Worm (Caenorhabditis elegans) whole organism, young adult: Measurements from ENCODE around the gene C14A11.5.

Source experiments
- B0019.2 ChIP-seq: fragments of 200-800 bp; sonication (Bioruptor generic); conservative IDR thresholded peaks from 2 replicates; pipeline ENCODE4 v1.3.6; 2022; ENCODE audit warnings: missing genetic modification reagents, missing genetic modification characterization, missing compliant biosample characterization
- C06A6.2 ChIP-seq: fragments of 200-800 bp; sonication (Bioruptor generic); conservative IDR thresholded peaks from 2 replicates; pipeline ENCODE4 v1.3.6; 2022; ENCODE audit warnings: missing genetic modification characterization, missing compliant biosample characterization
- F57A8.1 ChIP-seq: fragments of 200-800 bp; sonication (Bioruptor generic); optimal IDR thresholded peaks from 2 replicates; lab custom pipeline; 2018; ENCODE audit warnings: mild to moderate bottlenecking, missing genetic modification characterization, moderate library complexity, missing compliant biosample characterization
- F57C9.4 ChIP-seq: sonication (generic microtip); optimal IDR thresholded peaks from 2 replicates; lab custom pipeline; 2017; ENCODE audit warnings: mild to moderate bottlenecking, missing genetic modification characterization, missing compliant biosample characterization
- T26A5.8 ChIP-seq: sonication (generic microtip); optimal IDR thresholded peaks from 2 replicates; lab custom pipeline; 2016; ENCODE audit warnings: missing genetic modification characterization, missing compliant biosample characterization
- Y95B8A.8 ChIP-seq: fragments of 200-800 bp; sonication (Bioruptor generic); IDR thresholded peaks from 2 replicates; pipeline ENCODE4 v1.3.6; 2022; ENCODE audit warnings: missing genetic modification reagents, missing genetic modification characterization, missing compliant biosample characterization
- ZK185.1 ChIP-seq: sonication (generic microtip); optimal IDR thresholded peaks from 2 replicates; lab custom pipeline; 2016; ENCODE audit warnings: mild to moderate bottlenecking, missing genetic modification characterization, missing compliant biosample characterization; ENCODE audit not compliant: poor library complexity, severe bottlenecking
- attf-5 ChIP-seq: fragments of 200-800 bp; sonication (Bioruptor generic); optimal IDR thresholded peaks from 2 replicates; lab custom pipeline; 2018; ENCODE audit warnings: mild to moderate bottlenecking, missing genetic modification characterization, missing compliant biosample characterization
- bed-1 ChIP-seq: fragments of 200-800 bp; sonication (Bioruptor generic); IDR thresholded peaks from 2 replicates; pipeline ENCODE4 v1.3.6; 2022; ENCODE audit warnings: missing genetic modification reagents, missing genetic modification characterization, missing compliant biosample characterization
- cebp-1 ChIP-seq, 2 experiments: fragments of 200-800 bp in 1 of 2; sonication (Bioruptor generic) in 1 of 2; sonication (generic microtip) in 1 of 2; IDR thresholded peaks in 1 of 2; optimal IDR thresholded peaks in 1 of 2; 2 replicates each; pipeline versions ENCODE4 v1.3.6 to Lab custom; 2017 to 2022; ENCODE audit warnings: missing compliant biosample characterization in 2 of 2, missing genetic modification characterization in 2 of 2, mild to moderate bottlenecking in 1 of 2, missing genetic modification reagents in 1 of 2, moderate library complexity in 1 of 2
- ceh-91 ChIP-seq: fragments of 200-800 bp; sonication (Bioruptor generic); IDR thresholded peaks from 2 replicates; pipeline ENCODE4 v1.3.6; 2022; ENCODE audit warnings: missing genetic modification reagents, missing genetic modification characterization, missing compliant biosample characterization
- dpff-1 ChIP-seq: sonication (generic microtip); optimal IDR thresholded peaks from 2 replicates; lab custom pipeline; 2017; ENCODE audit warnings: mild to moderate bottlenecking, missing genetic modification characterization, missing compliant biosample characterization
- efl-1 ChIP-seq: fragments of 150-350 bp; optimal IDR thresholded peaks from 2 replicates; lab custom pipeline; 2014; ENCODE audit warnings: missing biosample characterization, missing genetic modification reagents, missing genetic modification characterization
- ets-4 ChIP-seq: fragments of 200-800 bp; sonication (Bioruptor generic); optimal IDR thresholded peaks from 2 replicates; lab custom pipeline; 2018; ENCODE audit warnings: mild to moderate bottlenecking, missing genetic modification characterization, missing compliant biosample characterization
- hlh-26 ChIP-seq: fragments of 200-800 bp; sonication (Bioruptor generic); conservative IDR thresholded peaks from 2 replicates; pipeline ENCODE4 v1.3.6; 2022; ENCODE audit warnings: missing genetic modification reagents, missing genetic modification characterization, missing compliant biosample characterization
- hmg-20 ChIP-seq: fragments of 200-800 bp; sonication (Bioruptor generic); IDR thresholded peaks from 2 replicates; pipeline ENCODE4 v1.3.6; 2022; ENCODE audit warnings: missing genetic modification reagents, missing genetic modification characterization, missing compliant biosample characterization
- let-607 ChIP-seq, 2 experiments: fragments of 200-800 bp in 1 of 2; sonication (Bioruptor generic) in 1 of 2; sonication (generic microtip) in 1 of 2; optimal IDR thresholded peaks; 2 replicates each; lab custom pipeline; 2016 to 2018; ENCODE audit warnings: mild to moderate bottlenecking in 2 of 2, missing compliant biosample characterization in 2 of 2, missing genetic modification characterization in 2 of 2, moderate library complexity in 2 of 2, missing genotype in 1 of 2
- lin-40 ChIP-seq: sonication (generic microtip); optimal IDR thresholded peaks from 2 replicates; lab custom pipeline; 2016; ENCODE audit warnings: missing genetic modification characterization, mild to moderate bottlenecking, missing compliant biosample characterization, missing genotype, missing genetic modification reagents
- lir-1 ChIP-seq: fragments of 200-800 bp; sonication (Bioruptor generic); conservative IDR thresholded peaks from 2 replicates; pipeline ENCODE4 v1.3.6; 2022; ENCODE audit warnings: missing genetic modification reagents, missing genetic modification characterization, missing compliant biosample characterization
- lsl-1 ChIP-seq: fragments of 200-800 bp; sonication (Bioruptor generic); optimal IDR thresholded peaks from 2 replicates; lab custom pipeline; 2018; ENCODE audit warnings: mild to moderate bottlenecking, missing genetic modification characterization, moderate library complexity, missing compliant biosample characterization
- madf-6 ChIP-seq: fragments of 200-800 bp; sonication (Bioruptor generic); IDR thresholded peaks from 2 replicates; pipeline ENCODE4 v1.3.6; 2022; ENCODE audit warnings: missing genetic modification reagents, missing genetic modification characterization, missing compliant biosample characterization
- madf-8 ChIP-seq: fragments of 200-800 bp; sonication (Bioruptor generic); conservative IDR thresholded peaks from 2 replicates; pipeline ENCODE4 v1.3.6; 2022; ENCODE audit warnings: missing genetic modification reagents, missing genetic modification characterization, missing compliant biosample characterization
- nhr-80 ChIP-seq: sonication (generic microtip); optimal IDR thresholded peaks from 2 replicates; lab custom pipeline; 2016; ENCODE audit warnings: missing genetic modification characterization, missing compliant biosample characterization
- pbrm-1 ChIP-seq: fragments of 200-800 bp; sonication (Bioruptor generic); IDR thresholded peaks from 2 replicates; pipeline ENCODE4 v1.3.6; 2022; ENCODE audit warnings: missing genetic modification reagents, missing genetic modification characterization, missing compliant biosample characterization
- snpc-4 ChIP-seq, 5 experiments: fragments of 150-350 bp in 1 of 5; sonication (generic microtip) in 4 of 5; optimal IDR thresholded peaks; 2 replicates each; lab custom pipeline; 2014 to 2018; ENCODE audit warnings: missing genetic modification characterization in 5 of 5, missing biosample characterization in 3 of 5, antibody characterized with exemption in 2 of 5, mild to moderate bottlenecking in 2 of 5, missing compliant biosample characterization in 2 of 5, missing genotype in 2 of 5, moderate library complexity in 2 of 5, missing genetic modification reagents in 1 of 5
- somi-1 ChIP-seq: fragments of 200-800 bp; sonication (Bioruptor generic); optimal IDR thresholded peaks from 2 replicates; lab custom pipeline; 2018; ENCODE audit warnings: mild to moderate bottlenecking, missing genetic modification characterization, missing compliant biosample characterization
- tlf-1 ChIP-seq: fragments of 200-800 bp; sonication (Bioruptor generic); optimal IDR thresholded peaks from 2 replicates; lab custom pipeline; 2018; ENCODE audit warnings: mild to moderate bottlenecking, missing genetic modification characterization, missing compliant biosample characterization
- unc-130 ChIP-seq: sonication (generic microtip); optimal IDR thresholded peaks from 2 replicates; lab custom pipeline; 2016; ENCODE audit warnings: missing genetic modification reagents, missing genetic modification characterization, missing compliant biosample characterization
- xnd-1 ChIP-seq: sonication (generic microtip); optimal IDR thresholded peaks from 2 replicates; lab custom pipeline; 2016; ENCODE audit warnings: missing genotype, missing genetic modification reagents, missing genetic modification characterization, missing compliant biosample characterization
- ztf-26 ChIP-seq: sonication (generic microtip); optimal IDR thresholded peaks from 2 replicates; lab custom pipeline; 2017; ENCODE audit warnings: missing genetic modification characterization, missing compliant biosample characterization

Gene C14A11.5

DNA sequence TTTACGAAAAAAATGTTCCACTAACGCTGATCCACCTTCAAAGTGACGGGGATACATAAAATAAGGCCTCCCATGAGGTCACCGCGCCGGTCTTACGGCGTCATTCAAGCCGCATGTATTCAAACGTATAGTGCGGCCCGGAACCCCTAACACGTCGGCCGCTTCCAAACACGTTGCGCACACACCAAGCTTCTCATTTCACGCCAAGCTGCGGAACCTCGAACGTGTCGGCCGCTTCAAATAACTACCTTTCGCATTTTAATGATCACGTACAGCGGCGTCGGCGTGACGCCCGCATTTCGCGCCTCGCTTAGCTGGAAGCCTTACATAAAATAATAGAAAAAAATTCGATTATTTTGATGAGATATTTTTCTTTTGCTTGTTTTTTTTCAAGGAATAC is 36.2 kb upstream of the C14A11.5 start:
- no peak for TF ChIP-seq snpc-4 (GFP tag; optimal IDR thresholded peaks at IDR 0.05; lab: Kevin White, UChicago)
- TF ChIP-seq snpc-4 (tag; optimal IDR thresholded peaks at IDR 0.05; lab: Kevin White, UChicago) = peak; percentile 35 to 89 (median 71)
- TF ChIP-seq pbrm-1 = 0 out of 2 replicates have a peak, but pooled peaks have one; percentile 11
- peak; percentile 11; the same call in 1 of the 2 replicates for TF ChIP-seq madf-6 (GFP tag; lab: Robert Waterston, UW)
- TF ChIP-seq bed-1 (GFP tag; lab: Robert Waterston, UW) = no peak
- TF ChIP-seq lir-1 (GFP tag; lab: Robert Waterston, UW) = no peak
- TF ChIP-seq C06A6.2 (GFP tag; lab: Robert Waterston, UW) = no peak
- TF ChIP-seq madf-8 (GFP tag; lab: Robert Waterston, UW) = no peak

DNA sequence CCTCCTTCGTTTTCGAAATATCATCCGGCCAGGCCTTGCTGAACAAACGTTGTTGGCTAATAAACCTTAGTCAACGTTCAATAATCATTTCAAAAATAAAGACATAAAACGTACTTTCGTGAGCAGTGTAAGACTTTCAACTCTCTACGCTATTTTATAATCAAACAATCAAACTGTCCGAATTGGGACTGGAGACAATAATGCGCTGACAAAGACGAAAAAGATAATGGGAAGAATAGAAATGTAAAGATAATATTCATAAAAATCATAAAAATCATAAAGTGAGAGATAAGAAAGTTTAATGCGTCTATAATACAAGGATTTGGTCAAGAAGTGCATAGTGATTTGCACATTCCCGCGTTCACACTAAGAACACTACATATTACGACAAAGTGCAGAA is 34.4 kb upstream of the C14A11.5 start:
- TF ChIP-seq let-607 (tag; optimal IDR thresholded peaks at IDR 0.05; lab: Kevin White, UChicago) (peak in 1 of 2 experiments; percentile 8), B0019.2 (GFP tag; lab: Robert Waterston, UW) (no peak), T26A5.8 (no peak), lin-40 (peak; percentile 28), ceh-91 (GFP tag; lab: Robert Waterston, UW) (no peak), ets-4 (no peak), nhr-80 (peak; percentile 59), cebp-1 (GFP tag; IDR thresholded peaks at IDR 0.05; lab: Robert Waterston, UW) (no peak), cebp-1 (tag; optimal IDR thresholded peaks at IDR 0.05; lab: Kevin White, UChicago) (no peak), efl-1 (GFP tag; lab: Kevin White, UChicago) (no peak), unc-130 (GFP tag; lab: Kevin White, UChicago) (no peak), tlf-1 (GFP tag; lab: Kevin White, UChicago) (no peak), dpff-1 (no peak), attf-5 (no peak)

DNA sequence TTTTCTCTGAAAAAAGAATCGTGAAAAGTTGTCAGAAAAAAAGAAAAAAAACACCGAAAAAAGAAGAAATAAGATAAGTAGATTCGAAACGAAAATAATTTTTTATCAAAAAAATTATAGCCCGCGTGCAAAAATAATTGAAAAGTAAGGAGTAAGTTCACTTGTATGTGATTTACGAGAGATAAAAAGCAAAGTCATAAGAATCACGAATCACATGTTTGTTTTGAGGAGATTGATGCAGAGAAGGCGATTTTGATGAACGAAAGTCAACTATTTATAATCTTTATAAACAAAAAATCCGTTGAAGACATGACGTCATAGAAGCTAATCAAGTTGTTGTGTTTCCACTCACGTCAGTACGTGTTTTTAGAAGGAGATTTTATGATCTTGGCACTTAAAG is 33.0 kb upstream of the C14A11.5 start, which contains the start of gene Y71H10B.1:
Gene Y71H10B.1, minus strand, starts transcription at position 6 of the 400 bp plus-strand sequence.
- TF ChIP-seq ceh-91 (GFP tag; lab: Robert Waterston, UW) (no peak), lin-40 (peak; percentile 22), somi-1 (GFP tag; lab: Kevin White, UChicago) (peak; percentile 54), F57A8.1 (GFP tag; lab: Kevin White, UChicago) (no peak), F57C9.4 (no peak), xnd-1 (tag; lab: Kevin White, UChicago) (no peak), Y95B8A.8 (no peak), ztf-26 (tag; lab: Kevin White, UChicago) (peak; percentile 25)

DNA sequence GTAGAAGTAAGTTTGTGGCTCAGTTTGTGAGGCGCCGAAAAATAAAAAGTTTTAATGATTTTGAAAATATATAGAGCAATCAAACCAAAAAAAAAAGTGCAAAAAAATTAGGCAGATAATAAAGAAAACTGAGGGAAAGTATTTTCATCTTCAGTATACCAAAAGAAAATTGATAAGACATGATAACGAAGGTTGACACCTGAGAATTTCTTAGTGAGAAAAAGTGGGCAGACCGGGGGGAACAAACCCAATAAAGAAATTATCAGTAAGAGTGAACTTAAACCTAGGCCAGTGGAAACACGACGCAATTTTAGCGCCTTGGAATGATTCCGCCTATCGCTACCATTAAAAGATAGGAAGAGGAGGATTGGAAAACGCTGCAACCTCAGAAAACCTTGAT is 31.3 kb upstream of the C14A11.5 start:
- TF ChIP-seq attf-5 (no peak), hmg-20 (GFP tag; lab: Robert Waterston, UW) (no peak), nhr-80 (peak; percentile 79)
- TF ChIP-seq, all 124 proteins: peak for 1

DNA sequence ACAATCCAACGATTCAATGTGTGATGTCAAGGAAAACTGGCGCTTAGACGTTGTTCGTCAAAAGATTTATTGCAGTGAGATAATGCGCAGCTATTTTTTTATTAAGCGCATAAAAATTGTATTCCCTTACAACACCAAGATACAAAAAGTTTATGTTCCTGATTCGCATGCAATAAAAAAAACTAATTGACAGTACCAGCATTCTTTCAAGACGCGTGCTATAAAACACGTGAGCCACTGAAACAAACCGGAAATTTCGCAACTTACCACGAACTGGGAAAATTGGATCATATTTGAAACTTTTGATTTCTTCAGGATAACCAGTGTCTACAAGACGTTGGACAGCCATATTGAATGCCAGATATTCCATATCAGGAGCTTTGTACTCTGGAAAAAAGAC is 30.1 kb upstream of the C14A11.5 start:
- TF ChIP-seq ZK185.1 (tag; lab: Kevin White, UChicago) (no peak), unc-130 (GFP tag; lab: Kevin White, UChicago) (no peak), let-607 (tag; optimal IDR thresholded peaks at IDR 0.05; lab: Kevin White, UChicago) (peak in 1 of 2 experiments; percentile 69), nhr-80 (peak; percentile 3), hlh-26 (GFP tag; lab: Robert Waterston, UW) (no peak), cebp-1 (GFP tag; IDR thresholded peaks at IDR 0.05; lab: Robert Waterston, UW) (peak; percentile 89), cebp-1 (tag; optimal IDR thresholded peaks at IDR 0.05; lab: Kevin White, UChicago) (peak; percentile 89), lsl-1 (GFP tag; lab: Kevin White, UChicago) (no peak)
- TF ChIP-seq, all 124 proteins: peak for 3
